Fruit fly (Drosophila melanogaster) whole organism, embryonic: ENCODE measurements around the gene CG8128.

ENCODE experiments used
- Awh ChIP-seq: fragments of 200-800 bp; sonication (Bioruptor generic); IDR thresholded peaks from 2 replicates; pipeline ENCODE4, ENCODE4 v1.3.6; 2022; ENCODE audit warnings: missing biosample characterization, missing genetic modification characterization
- B-H2 ChIP-seq: fragments of 200-800 bp; sonication (Bioruptor generic); optimal IDR thresholded peaks from 2 replicates; lab custom pipeline; 2018; ENCODE audit warnings: missing biosample characterization, mild to moderate bottlenecking, missing genetic modification characterization
- CG10959 ChIP-seq: fragments of 200-800 bp; sonication (Bioruptor generic); IDR thresholded peaks from 2 replicates; pipeline ENCODE4 v1.3.6; 2022; ENCODE audit warnings: missing biosample characterization, missing genetic modification characterization
- CG12299 ChIP-seq: fragments of 200-800 bp; sonication (Bioruptor generic); optimal IDR thresholded peaks from 2 replicates; lab custom pipeline; 2018; ENCODE audit warnings: missing biosample characterization, mild to moderate bottlenecking, missing genetic modification characterization
- CG17186 ChIP-seq: fragments of 200-800 bp; sonication (Bioruptor generic); optimal IDR thresholded peaks from 3 replicates; lab custom pipeline; 2017; ENCODE audit warnings: missing biosample characterization, missing genetic modification reagents, missing genetic modification characterization
- CG17568 ChIP-seq: fragments of 200-800 bp; sonication (Bioruptor generic); optimal IDR thresholded peaks from 2 replicates; lab custom pipeline; 2018; ENCODE audit warnings: missing biosample characterization, mild to moderate bottlenecking, missing genetic modification characterization, moderate library complexity
- CG18011 ChIP-seq: fragments of 200-800 bp; sonication (Bioruptor generic); optimal IDR thresholded peaks from 2 replicates; lab custom pipeline; 2017; ENCODE audit warnings: missing biosample characterization, missing genetic modification characterization, mild to moderate bottlenecking, moderate library complexity, missing genotype
- CG2116 ChIP-seq: fragments of 200-800 bp; sonication (Bioruptor generic); optimal IDR thresholded peaks from 3 replicates; lab custom pipeline; 2018; ENCODE audit warnings: missing biosample characterization, mild to moderate bottlenecking, missing genetic modification characterization
- CG31441 ChIP-seq: fragments of 200-800 bp; sonication (Bioruptor generic); IDR thresholded peaks from 2 replicates; pipeline ENCODE4 v1.3.6; 2022; ENCODE audit warnings: missing biosample characterization, missing genetic modification characterization
- CG3281 ChIP-seq: fragments of 200-800 bp; sonication (Bioruptor generic); optimal IDR thresholded peaks from 3 replicates; lab custom pipeline; 2017; ENCODE audit warnings: missing biosample characterization, mild to moderate bottlenecking, missing genetic modification characterization
- CG33213 ChIP-seq: fragments of 200-800 bp; sonication (Bioruptor generic); optimal IDR thresholded peaks from 3 replicates; lab custom pipeline; 2016; ENCODE audit warnings: missing biosample characterization, missing genetic modification characterization
- CG3726 ChIP-seq: fragments of 200-800 bp; sonication (Bioruptor generic); IDR thresholded peaks from 3 replicates; pipeline ENCODE4, ENCODE4 v1.3.6; 2022; ENCODE audit warnings: missing biosample characterization, missing genetic modification characterization
- CG3838 ChIP-seq: fragments of 200-800 bp; sonication (Bioruptor generic); optimal IDR thresholded peaks from 3 replicates; lab custom pipeline; 2016; ENCODE audit warnings: missing biosample characterization, missing genetic modification characterization
- CG7357 ChIP-seq: fragments of 200-800 bp; sonication (Bioruptor generic); IDR thresholded peaks from 3 replicates; pipeline ENCODE4 v1.3.6; 2022; ENCODE audit warnings: missing biosample characterization, missing genetic modification characterization
- CG7556 ChIP-seq: fragments of 200-800 bp; sonication (Bioruptor generic); optimal IDR thresholded peaks from 2 replicates; lab custom pipeline; 2017; ENCODE audit warnings: missing biosample characterization, mild to moderate bottlenecking, missing genetic modification characterization
- CG7963 ChIP-seq: fragments of 200-800 bp; sonication (Bioruptor generic); IDR thresholded peaks from 3 replicates; pipeline ENCODE4 v1.3.6; 2022; ENCODE audit warnings: missing biosample characterization, missing genetic modification characterization; ENCODE audit not compliant: partially characterized antibody
- CG8290 ChIP-seq, 3 experiments: fragments of 200-800 bp; sonication (Bioruptor generic); optimal IDR thresholded peaks; 2 replicates each; lab custom pipeline; 2016 to 2019; ENCODE audit warnings: missing biosample characterization in 3 of 3, missing genetic modification characterization in 3 of 3, mild to moderate bottlenecking in 2 of 3, moderate library complexity in 1 of 3
- CG8359 ChIP-seq: fragments of 200-800 bp; sonication (Bioruptor generic); optimal IDR thresholded peaks from 2 replicates; lab custom pipeline; 2017; ENCODE audit warnings: missing biosample characterization, mild to moderate bottlenecking, missing genetic modification characterization, borderline replicate concordance
- CG8765 ChIP-seq: fragments of 200-800 bp; sonication (Bioruptor generic); IDR thresholded peaks from 2 replicates; pipeline ENCODE4 v1.3.6; 2022; ENCODE audit warnings: missing biosample characterization, missing genetic modification characterization
- CHES-1-like ChIP-seq: fragments of 200-800 bp; sonication (Bioruptor generic); optimal IDR thresholded peaks from 2 replicates; lab custom pipeline; 2016; ENCODE audit warnings: missing biosample characterization, missing genetic modification characterization
- CTCF ChIP-seq: fragments of 200-800 bp; sonication (Bioruptor generic); optimal IDR thresholded peaks from 2 replicates; lab custom pipeline; 2017; ENCODE audit warnings: missing biosample characterization, mild to moderate bottlenecking, missing genetic modification characterization, moderate library complexity
- Deaf1 ChIP-seq: fragments of 200-800 bp; optimal IDR thresholded peaks from 3 replicates; lab custom pipeline; 2019; ENCODE audit warnings: missing biosample characterization, mild to moderate bottlenecking, missing genetic modification characterization, moderate library complexity
- Doc3 ChIP-seq: fragments of 200-800 bp; sonication (Bioruptor generic); IDR thresholded peaks from 3 replicates; pipeline ENCODE4 v1.3.6; 2022; ENCODE audit warnings: missing biosample characterization, missing genetic modification characterization; ENCODE audit not compliant: partially characterized antibody
- Fer1 ChIP-seq: fragments of 200-800 bp; sonication (Bioruptor generic); optimal IDR thresholded peaks from 2 replicates; lab custom pipeline; 2017; ENCODE audit warnings: missing biosample characterization, mild to moderate bottlenecking, missing genetic modification characterization
- H2.0 ChIP-seq: fragments of 200-800 bp; sonication (Bioruptor generic); IDR thresholded peaks from 2 replicates; pipeline ENCODE4 v1.3.6; 2022; ENCODE audit warnings: missing biosample characterization, missing genetic modification characterization
- HLHmδ ChIP-seq: fragments of 200-800 bp; sonication (Bioruptor generic); optimal IDR thresholded peaks from 2 replicates; lab custom pipeline; 2018; ENCODE audit warnings: missing biosample characterization, mild to moderate bottlenecking, missing genetic modification characterization, moderate library complexity
- Hmr ChIP-seq: fragments of 200-800 bp; sonication (Bioruptor generic); optimal IDR thresholded peaks from 3 replicates; lab custom pipeline; 2017; ENCODE audit warnings: mild to moderate bottlenecking, missing biosample characterization, missing genetic modification reagents, missing genetic modification characterization
- Mes4 ChIP-seq: fragments of 200-800 bp; sonication (Bioruptor generic); optimal IDR thresholded peaks from 2 replicates; lab custom pipeline; 2016; ENCODE audit warnings: missing biosample characterization, missing genetic modification characterization
- NK7.1 ChIP-seq: fragments of 200-800 bp; sonication (Bioruptor generic); optimal IDR thresholded peaks from 3 replicates; lab custom pipeline; 2016; ENCODE audit warnings: missing biosample characterization, missing genetic modification characterization
- Oli ChIP-seq: fragments of 200-800 bp; sonication (Bioruptor generic); optimal IDR thresholded peaks from 2 replicates; lab custom pipeline; 2018; ENCODE audit warnings: missing biosample characterization, mild to moderate bottlenecking, missing genetic modification characterization, moderate library complexity
- Sin3A ChIP-seq: fragments of >200 bp; optimal IDR thresholded peaks from 2 replicates; lab custom pipeline; 2018
- Xbp1 ChIP-seq: fragments of 200-800 bp; sonication (Bioruptor generic); optimal IDR thresholded peaks from 3 replicates; lab custom pipeline; 2016; ENCODE audit warnings: missing biosample characterization, mild to moderate bottlenecking, missing genetic modification characterization
- ab ChIP-seq: fragments of 200-800 bp; sonication (Bioruptor generic); optimal IDR thresholded peaks from 2 replicates; lab custom pipeline; 2016; ENCODE audit warnings: missing biosample characterization, missing genetic modification characterization
- ash1 ChIP-seq: fragments of 200-800 bp; sonication (Bioruptor generic); optimal IDR thresholded peaks from 2 replicates; lab custom pipeline; 2018; ENCODE audit warnings: missing biosample characterization, mild to moderate bottlenecking, missing genetic modification characterization
- cad ChIP-seq: fragments of >200 bp; optimal IDR thresholded peaks from 2 replicates; lab custom pipeline; 2017; ENCODE audit warnings: missing biosample characterization, missing genetic modification characterization
- croc ChIP-seq: fragments of 200-800 bp; sonication (Bioruptor generic); conservative IDR thresholded peaks from 3 replicates; pipeline ENCODE4 v1.3.6; 2022; ENCODE audit warnings: missing biosample characterization, missing genetic modification characterization
- disco-r ChIP-seq: fragments of 200-800 bp; sonication (Bioruptor generic); optimal IDR thresholded peaks from 2 replicates; lab custom pipeline; 2016; ENCODE audit warnings: missing biosample characterization, missing genetic modification characterization
- eve ChIP-seq, 2 experiments: fragments of >200 bp; optimal IDR thresholded peaks; 2 replicates each; lab custom pipeline; 2017; ENCODE audit warnings: missing biosample characterization in 2 of 2, missing genetic modification characterization in 2 of 2
- gem ChIP-seq: fragments of 200-800 bp; sonication (Bioruptor generic); optimal IDR thresholded peaks from 2 replicates; lab custom pipeline; 2019; ENCODE audit warnings: missing biosample characterization, mild to moderate bottlenecking, missing genetic modification characterization, moderate library complexity
- grau ChIP-seq: fragments of 200-800 bp; optimal IDR thresholded peaks from 3 replicates; lab custom pipeline; 2019; ENCODE audit warnings: missing biosample characterization, mild to moderate bottlenecking, missing genetic modification characterization, moderate library complexity
- jing ChIP-seq: fragments of 200-800 bp; sonication (Bioruptor generic); optimal IDR thresholded peaks from 2 replicates; lab custom pipeline; 2018; ENCODE audit warnings: missing biosample characterization, mild to moderate bottlenecking, missing genetic modification characterization
- lmd ChIP-seq: fragments of 200-800 bp; sonication (Bioruptor generic); IDR thresholded peaks from 2 replicates; pipeline ENCODE4 v1.3.6; 2022; ENCODE audit warnings: missing biosample characterization, missing genetic modification characterization
- peb ChIP-seq: fragments of 200-800 bp; sonication (Bioruptor generic); IDR thresholded peaks from 2 replicates; pipeline ENCODE4 v1.3.6; 2022; ENCODE audit warnings: missing biosample characterization, missing genetic modification characterization
- sens ChIP-seq: fragments of 200-800 bp; sonication (Bioruptor generic); peaks from one replicate; lab custom pipeline; 2016; ENCODE audit warnings: missing biosample characterization, missing genetic modification characterization
- slou ChIP-seq: fragments of 200-800 bp; sonication (Bioruptor generic); optimal IDR thresholded peaks from 3 replicates; lab custom pipeline; 2016; ENCODE audit warnings: missing biosample characterization, missing genetic modification characterization
- sr ChIP-seq: fragments of 200-800 bp; sonication (Bioruptor generic); IDR thresholded peaks from 3 replicates; pipeline ENCODE4 v1.3.6; 2022; ENCODE audit warnings: missing biosample characterization, missing genetic modification characterization
- stc ChIP-seq: fragments of 200-800 bp; sonication (Bioruptor generic); IDR thresholded peaks from 2 replicates; pipeline ENCODE4 v1.3.6; 2022; ENCODE audit warnings: missing biosample characterization, missing genetic modification characterization
- toy ChIP-seq: fragments of 200-800 bp; sonication (Bioruptor generic); IDR thresholded peaks from 2 replicates; pipeline ENCODE4 v1.3.6; 2022; ENCODE audit warnings: missing biosample characterization, missing genetic modification characterization
- trem ChIP-seq: fragments of 200-800 bp; optimal IDR thresholded peaks from 3 replicates; lab custom pipeline; 2019; ENCODE audit warnings: missing biosample characterization, mild to moderate bottlenecking, missing genetic modification characterization, moderate library complexity
- twi ChIP-seq: fragments of 200-800 bp; optimal IDR thresholded peaks from 2 replicates; lab custom pipeline; 2019; ENCODE audit warnings: missing biosample characterization, mild to moderate bottlenecking, missing genetic modification characterization, moderate library complexity
- unpg ChIP-seq: fragments of 200-800 bp; sonication (Bioruptor generic); optimal IDR thresholded peaks from 3 replicates; lab custom pipeline; 2018; ENCODE audit warnings: missing biosample characterization, mild to moderate bottlenecking, missing genetic modification characterization, moderate library complexity
- vfl ChIP-seq: fragments of 200-800 bp; sonication (Bioruptor generic); optimal IDR thresholded peaks from 2 replicates; lab custom pipeline; 2016; ENCODE audit warnings: missing biosample characterization, missing genetic modification characterization
- wdn ChIP-seq: fragments of 200-800 bp; sonication (Bioruptor generic); IDR thresholded peaks from 2 replicates; pipeline ENCODE4 v1.3.6; 2022; ENCODE audit warnings: missing biosample characterization, missing genetic modification characterization

The CG8128 gene

dm6 chrX:15733995-15734394 is 36.7 kb downstream of the CG8128 start, which contains the start of the genes CG12379 and MagR (continued):
- no peak for TF ChIP-seq ab
- no peak for TF ChIP-seq jing (GFP tag; lab: Kevin White, UChicago)
- peak; percentile 30 for TF ChIP-seq Deaf1 (tag; lab: Kevin White, UChicago)
- no peak for TF ChIP-seq cad (GFP tag; lab: Kevin White, UChicago)
- TF ChIP-seq CG12299, result peak; percentile 61
- no peak for TF ChIP-seq sr (GFP tag; lab: Robert Waterston, UW)
- no peak for TF ChIP-seq toy (GFP tag; lab: Robert Waterston, UW)
- TF ChIP-seq CG33213 (GFP tag; lab: Kevin White, UChicago), result peak; percentile 27
- TF ChIP-seq trem (tag; lab: Kevin White, UChicago), result peak; percentile 54
- TF ChIP-seq lmd (GFP tag; lab: Robert Waterston, UW), result peak; percentile 62
- no peak for TF ChIP-seq Hmr (GFP tag; lab: Kevin White, UChicago)
- peak; percentile 25 for TF ChIP-seq Mes4
- peak; percentile 35 for TF ChIP-seq slou
- TF ChIP-seq Oli, result no peak
- TF ChIP-seq Fer1 (GFP tag; lab: Kevin White, UChicago), result peak; percentile 67
- TF ChIP-seq H2.0, result no peak
- no peak for TF ChIP-seq CG10959 (GFP tag; lab: Robert Waterston, UW)
- peak; percentile 7 for TF ChIP-seq CG17186 (GFP tag; lab: Kevin White, UChicago)
- peak; percentile 76 for TF ChIP-seq twi (tag; lab: Kevin White, UChicago)
- peak; percentile 70 for TF ChIP-seq grau
- peak; percentile 27 for TF ChIP-seq NK7.1 (GFP tag; lab: Kevin White, UChicago)
- no peak for TF ChIP-seq wdn
- no peak for TF ChIP-seq Awh (GFP tag; lab: Robert Waterston, UW)
- no peak for TF ChIP-seq CG17568 (GFP tag; lab: Kevin White, UChicago)
- TF ChIP-seq CG3281, result no peak
- no peak for TF ChIP-seq CG8359 (GFP tag; lab: Kevin White, UChicago)
- TF ChIP-seq CG31441, result peak; percentile 96
- TF ChIP-seq unpg (GFP tag; lab: Kevin White, UChicago), result no peak
- TF ChIP-seq Doc3, result peak; percentile 78
- no peak for TF ChIP-seq CG7556 (GFP tag; lab: Kevin White, UChicago)
- no peak for TF ChIP-seq eve (GFP tag; optimal IDR thresholded peaks at IDR 0.05; lab: Kevin White, UChicago)
- no peak for TF ChIP-seq ash1 (GFP tag; lab: Kevin White, UChicago)
- no peak for TF ChIP-seq CG3726
- peak; percentile 48 for TF ChIP-seq CHES-1-like (GFP tag; lab: Kevin White, UChicago)
- TF ChIP-seq vfl (GFP tag; lab: Kevin White, UChicago), result peak; percentile 31
- no peak for TF ChIP-seq CG8765
- TF ChIP-seq stc (GFP tag; lab: Robert Waterston, UW), result no peak
- no peak for TF ChIP-seq HLHmδ (GFP tag; lab: Kevin White, UChicago)
- TF ChIP-seq B-H2 (GFP tag; lab: Kevin White, UChicago), result peak; percentile 73
- TF ChIP-seq CTCF, result no peak
- no peak; the same call in 2 of the 3 replicates for TF ChIP-seq croc (GFP tag; lab: Robert Waterston, UW)
- TF ChIP-seq CG8290 (GFP tag; optimal IDR thresholded peaks at IDR 0.05; lab: Kevin White, UChicago), result peak; percentile 29
- TF ChIP-seq CG8290 (tag; optimal IDR thresholded peaks at IDR 0.05; lab: Kevin White, UChicago), result no peak
- peak; percentile 56 for TF ChIP-seq Xbp1
- peak; percentile 58 for TF ChIP-seq Sin3A (lab: Kevin White, UChicago)
- peak; percentile 25 for TF ChIP-seq CG18011 (GFP tag; lab: Kevin White, UChicago)
- no peak for TF ChIP-seq CG3838 (GFP tag; lab: Kevin White, UChicago)
- TF ChIP-seq disco-r (GFP tag; lab: Kevin White, UChicago), result peak; percentile 18
- peak; percentile 60 for TF ChIP-seq CG7963 (GFP tag; lab: Robert Waterston, UW)
- TF ChIP-seq peb (GFP tag; lab: Robert Waterston, UW), result no peak
- TF ChIP-seq CG7357 (GFP tag; lab: Robert Waterston, UW), result 0 out of 3 replicates have a peak, but pooled peaks have one; percentile 37
- peak; percentile 93 for TF ChIP-seq sens (GFP tag; lab: Kevin White, UChicago)
- no peak for TF ChIP-seq gem
- peak; percentile 79 for TF ChIP-seq CG2116 (GFP tag; lab: Kevin White, UChicago)
